Worm (Caenorhabditis elegans): ENCODE data around the gene K02C4.2.
A peak's percentile ranks its signal among the peaks of the same experiment; 100 is the strongest.

DNA sequence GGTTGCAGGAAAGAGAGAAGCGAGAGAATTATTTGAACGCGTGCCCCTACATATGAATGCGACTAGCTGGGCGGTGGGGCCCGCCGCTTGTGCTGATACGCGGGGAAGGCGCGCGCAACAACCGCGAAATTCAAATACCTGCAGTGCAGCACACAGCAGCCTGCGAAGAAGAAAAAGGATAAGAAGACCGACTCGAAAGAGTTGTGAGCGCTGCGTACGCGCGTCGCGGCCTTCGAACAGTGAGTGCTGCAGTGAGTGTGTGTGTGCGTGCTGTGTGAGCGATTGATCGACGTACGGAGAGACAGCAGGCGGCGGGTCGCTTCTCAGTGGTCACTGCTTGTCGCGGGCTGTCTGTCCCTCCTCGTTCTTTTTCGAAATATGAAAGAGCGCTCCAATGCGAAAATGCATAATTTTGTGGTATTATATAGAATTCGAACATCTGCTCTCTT is 47.3 kb upstream of the K02C4.2 start:
- TF ChIP-seq tbx-11 (GFP tag; IDR thresholded peaks at IDR 0.05) (no peak), hmg-4 (GFP tag; optimal IDR thresholded peaks at IDR 0.05) (peak; percentile 95), ceh-36 (tag; optimal IDR thresholded peaks at IDR 0.05) (no peak), flt-1 (GFP tag; IDR thresholded peaks at IDR 0.05) (no peak), hnd-1 (tag; optimal IDR thresholded peaks at IDR 0.05) (no peak), ama-1 (optimal IDR thresholded peaks at IDR 0.05) (no peak)

All from whole organism, early embryonic.